Worm (Caenorhabditis elegans) whole organism, L2 larva: ENCODE data around the gene osg-1.

Source experiments
- C34F6.9 ChIP-seq: fragments of 150-350 bp; optimal IDR thresholded peaks from 2 replicates; lab custom pipeline; 2014; ENCODE audit warnings: missing biosample characterization, missing genetic modification characterization
- F13H6.1 ChIP-seq: sonication (generic microtip); optimal IDR thresholded peaks from 2 replicates; lab custom pipeline; 2016; ENCODE audit warnings: missing genetic modification characterization, missing compliant biosample characterization
- R02D3.7 ChIP-seq: fragments of 150-350 bp; optimal IDR thresholded peaks from 2 replicates; lab custom pipeline; 2014; ENCODE audit warnings: missing biosample characterization, missing genetic modification characterization
- Y55F3AM.14 ChIP-seq: fragments of 200-800 bp; sonication (Bioruptor generic); optimal IDR thresholded peaks from 2 replicates; lab custom pipeline; 2018; ENCODE audit warnings: mild to moderate bottlenecking, missing genetic modification characterization, missing compliant biosample characterization
- ZK546.5 ChIP-seq: sonication (generic microtip); optimal IDR thresholded peaks from 2 replicates; lab custom pipeline; 2017; ENCODE audit warnings: missing biosample characterization, missing genetic modification characterization
- alr-1 ChIP-seq: fragments of 150-350 bp; optimal IDR thresholded peaks from 2 replicates; lab custom pipeline; 2014; ENCODE audit warnings: missing biosample characterization, missing genetic modification characterization
- aly-2 ChIP-seq: fragments of 150-350 bp; optimal IDR thresholded peaks from 2 replicates; lab custom pipeline; 2014; ENCODE audit warnings: missing biosample characterization, missing genetic modification characterization
- ama-1 ChIP-seq: fragments of 150-350 bp; optimal IDR thresholded peaks from 2 replicates; lab custom pipeline; 2018; ENCODE audit warnings: inconsistent platforms
- blmp-1 ChIP-seq: sonication (generic microtip); optimal IDR thresholded peaks from 2 replicates; lab custom pipeline; 2017; ENCODE audit warnings: missing genetic modification characterization, mild to moderate bottlenecking, missing compliant biosample characterization, antibody characterized with exemption, moderate library complexity; ENCODE audit not compliant: insufficient read depth
- ceh-16 ChIP-seq: fragments of 150-350 bp; optimal IDR thresholded peaks from 2 replicates; lab custom pipeline; 2014; ENCODE audit warnings: missing biosample characterization, missing genetic modification characterization
- ceh-82 ChIP-seq: fragments of 150-350 bp; optimal IDR thresholded peaks from 2 replicates; lab custom pipeline; 2014; ENCODE audit warnings: missing biosample characterization, missing genetic modification characterization
- crh-2 ChIP-seq: sonication (generic microtip); optimal IDR thresholded peaks from 2 replicates; lab custom pipeline; 2017; ENCODE audit warnings: missing biosample characterization, missing genetic modification characterization
- dmd-4 ChIP-seq: sonication (generic microtip); optimal IDR thresholded peaks from 2 replicates; lab custom pipeline; 2017; ENCODE audit warnings: missing biosample characterization, missing genetic modification characterization
- egl-27 ChIP-seq: sonication (generic microtip); optimal IDR thresholded peaks from 3 replicates; lab custom pipeline; 2017; ENCODE audit warnings: missing biosample characterization, missing genetic modification reagents, missing genetic modification characterization
- elt-1 ChIP-seq: fragments of 150-350 bp; optimal IDR thresholded peaks from 2 replicates; lab custom pipeline; 2014; ENCODE audit warnings: missing biosample characterization, missing genetic modification characterization
- fos-1 ChIP-seq: fragments of 150-350 bp; optimal IDR thresholded peaks from 2 replicates; lab custom pipeline; 2014; ENCODE audit warnings: missing biosample characterization, missing genetic modification characterization
- gmeb-1 ChIP-seq: fragments of 150-350 bp; optimal IDR thresholded peaks from 2 replicates; lab custom pipeline; 2014; ENCODE audit warnings: missing biosample characterization, missing genetic modification characterization
- lin-11 ChIP-seq: fragments of 150-350 bp; sonication (generic microtip); optimal IDR thresholded peaks from 2 replicates; lab custom pipeline; 2014; ENCODE audit warnings: missing biosample characterization, missing genetic modification characterization, inconsistent platforms, mixed read lengths
- lin-13 ChIP-seq: fragments of 150-350 bp; optimal IDR thresholded peaks from 2 replicates; lab custom pipeline; 2014; ENCODE audit warnings: missing biosample characterization, missing genetic modification reagents, missing genetic modification characterization
- lin-39 ChIP-seq: fragments of 150-350 bp; optimal IDR thresholded peaks from 2 replicates; lab custom pipeline; 2014; ENCODE audit warnings: missing biosample characterization, missing genetic modification reagents, missing genetic modification characterization
- lsy-2 ChIP-seq, 2 experiments: fragments of 150-350 bp in 1 of 2; sonication (generic microtip) in 1 of 2; optimal IDR thresholded peaks; 2 replicates each; lab custom pipeline; 2014 to 2017; ENCODE audit warnings: missing biosample characterization in 2 of 2, missing genetic modification characterization in 2 of 2
- mab-5 ChIP-seq: fragments of 150-350 bp; optimal IDR thresholded peaks from 2 replicates; lab custom pipeline; 2014; ENCODE audit warnings: missing biosample characterization, missing genetic modification characterization
- mbf-1 ChIP-seq: sonication (generic microtip); optimal IDR thresholded peaks from 2 replicates; lab custom pipeline; 2017; ENCODE audit warnings: missing biosample characterization, missing genetic modification characterization
- mdl-1 ChIP-seq, 2 experiments: fragments of 150-350 bp in 1 of 2; sonication (generic microtip) in 1 of 2; optimal IDR thresholded peaks; 2 replicates each; lab custom pipeline; 2017; ENCODE audit warnings: missing biosample characterization in 2 of 2, missing genetic modification characterization in 2 of 2
- nhr-10 ChIP-seq: sonication (generic microtip); optimal IDR thresholded peaks from 2 replicates; lab custom pipeline; 2017; ENCODE audit warnings: missing biosample characterization, missing genetic modification characterization
- nhr-11 ChIP-seq: fragments of 150-350 bp; optimal IDR thresholded peaks from 2 replicates; lab custom pipeline; 2014; ENCODE audit warnings: missing biosample characterization, missing genetic modification characterization
- nhr-129 ChIP-seq: fragments of 150-350 bp; optimal IDR thresholded peaks from 2 replicates; lab custom pipeline; 2014; ENCODE audit warnings: missing biosample characterization, missing genetic modification characterization
- nhr-21 ChIP-seq: fragments of 150-350 bp; optimal IDR thresholded peaks from 2 replicates; lab custom pipeline; 2014; ENCODE audit warnings: missing biosample characterization, missing genetic modification characterization
- nhr-23 ChIP-seq: fragments of 150-350 bp; optimal IDR thresholded peaks from 2 replicates; lab custom pipeline; 2014; ENCODE audit warnings: missing biosample characterization, missing genetic modification reagents, missing genetic modification characterization
- nhr-237 ChIP-seq: fragments of 150-350 bp; optimal IDR thresholded peaks from 2 replicates; lab custom pipeline; 2014; ENCODE audit warnings: missing biosample characterization, missing genetic modification characterization
- nhr-25 ChIP-seq: fragments of 150-350 bp; sonication (generic microtip); optimal IDR thresholded peaks from 3 replicates; lab custom pipeline; 2014; ENCODE audit warnings: missing biosample characterization, missing genetic modification characterization
- nhr-6 ChIP-seq: fragments of 150-350 bp; optimal IDR thresholded peaks from 2 replicates; lab custom pipeline; 2014; ENCODE audit warnings: missing biosample characterization, missing genetic modification characterization
- nhr-77 ChIP-seq: fragments of 150-350 bp; optimal IDR thresholded peaks from 2 replicates; lab custom pipeline; 2014; ENCODE audit warnings: missing biosample characterization, missing genetic modification characterization
- peb-1 ChIP-seq: fragments of 150-350 bp; optimal IDR thresholded peaks from 2 replicates; lab custom pipeline; 2014; ENCODE audit warnings: missing biosample characterization, missing genetic modification characterization
- sem-4 ChIP-seq: fragments of 150-350 bp; optimal IDR thresholded peaks from 2 replicates; lab custom pipeline; 2014; ENCODE audit warnings: missing biosample characterization, missing genetic modification reagents, missing genetic modification characterization
- skn-1 ChIP-seq: sonication (generic microtip); optimal IDR thresholded peaks from 2 replicates; lab custom pipeline; 2017; ENCODE audit warnings: missing biosample characterization, missing genetic modification characterization
- sma-3 ChIP-seq: sonication (generic microtip); optimal IDR thresholded peaks from 2 replicates; lab custom pipeline; 2016; ENCODE audit warnings: missing genetic modification reagents, missing genetic modification characterization, missing compliant biosample characterization
- sma-9 ChIP-seq, 2 experiments: fragments of 150-350 bp in 1 of 2; sonication (generic microtip) in 1 of 2; optimal IDR thresholded peaks; 2 replicates each; lab custom pipeline; 2014 to 2016; ENCODE audit warnings: missing genetic modification characterization in 2 of 2, mild to moderate bottlenecking in 1 of 2, missing biosample characterization in 1 of 2, missing compliant biosample characterization in 1 of 2, missing genetic modification reagents in 1 of 2, moderate library complexity in 1 of 2
- snpc-4 ChIP-seq: fragments of 150-350 bp; optimal IDR thresholded peaks from 2 replicates; lab custom pipeline; 2014; ENCODE audit warnings: missing biosample characterization, missing genetic modification characterization
- unc-39 ChIP-seq: fragments of 150-350 bp; optimal IDR thresholded peaks from 2 replicates; lab custom pipeline; 2014; ENCODE audit warnings: missing biosample characterization, missing genetic modification characterization
- unc-55 ChIP-seq: fragments of 150-350 bp; sonication (generic microtip); optimal IDR thresholded peaks from 3 replicates; lab custom pipeline; 2014; ENCODE audit warnings: missing biosample characterization, missing genetic modification reagents, missing genetic modification characterization
- unc-62 ChIP-seq: fragments of 150-350 bp; optimal IDR thresholded peaks from 2 replicates; lab custom pipeline; 2014; ENCODE audit warnings: missing biosample characterization, missing genetic modification reagents, missing genetic modification characterization
- zag-1 ChIP-seq: fragments of 150-350 bp; optimal IDR thresholded peaks from 2 replicates; lab custom pipeline; 2014; ENCODE audit warnings: missing biosample characterization, missing genetic modification characterization
- ztf-11 ChIP-seq: sonication (generic microtip); optimal IDR thresholded peaks from 2 replicates; lab custom pipeline; 2017; ENCODE audit warnings: missing biosample characterization, missing genetic modification characterization
- ztf-4 ChIP-seq: fragments of 150-350 bp; optimal IDR thresholded peaks from 2 replicates; lab custom pipeline; 2014; ENCODE audit warnings: missing biosample characterization, missing genetic modification characterization

The osg-1 gene

DNA sequence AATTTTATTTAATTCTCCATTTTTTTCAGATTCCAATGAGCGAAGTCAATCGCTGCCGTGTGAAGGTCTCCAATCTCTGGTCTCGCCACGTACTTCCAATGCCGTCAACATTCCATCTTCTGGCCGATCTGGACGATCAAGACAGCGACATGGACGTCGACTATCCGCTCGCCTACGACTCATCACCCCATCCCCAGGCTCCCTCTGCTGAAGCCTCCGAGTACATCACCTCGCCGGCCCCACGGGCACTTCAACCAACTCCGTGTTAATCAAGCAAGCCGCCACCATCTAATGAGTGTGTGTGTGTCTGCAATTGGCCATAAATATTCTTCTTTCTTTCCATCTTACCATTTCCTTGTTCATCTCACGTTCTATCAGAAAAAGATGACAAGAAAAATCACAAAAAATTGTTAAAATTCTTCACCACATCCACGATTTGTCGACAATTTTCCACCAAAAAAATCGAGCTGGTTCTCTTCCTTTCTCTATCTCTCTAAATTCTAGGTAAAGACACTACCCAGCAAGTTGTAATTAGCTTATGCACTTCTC, 18.2 kb downstream of the osg-1 start:
- TF ChIP-seq ama-1 (lab: Kevin White, UChicago): peak; percentile 43
- no peak for TF ChIP-seq ZK546.5 (tag; lab: Kevin White, UChicago)

DNA sequence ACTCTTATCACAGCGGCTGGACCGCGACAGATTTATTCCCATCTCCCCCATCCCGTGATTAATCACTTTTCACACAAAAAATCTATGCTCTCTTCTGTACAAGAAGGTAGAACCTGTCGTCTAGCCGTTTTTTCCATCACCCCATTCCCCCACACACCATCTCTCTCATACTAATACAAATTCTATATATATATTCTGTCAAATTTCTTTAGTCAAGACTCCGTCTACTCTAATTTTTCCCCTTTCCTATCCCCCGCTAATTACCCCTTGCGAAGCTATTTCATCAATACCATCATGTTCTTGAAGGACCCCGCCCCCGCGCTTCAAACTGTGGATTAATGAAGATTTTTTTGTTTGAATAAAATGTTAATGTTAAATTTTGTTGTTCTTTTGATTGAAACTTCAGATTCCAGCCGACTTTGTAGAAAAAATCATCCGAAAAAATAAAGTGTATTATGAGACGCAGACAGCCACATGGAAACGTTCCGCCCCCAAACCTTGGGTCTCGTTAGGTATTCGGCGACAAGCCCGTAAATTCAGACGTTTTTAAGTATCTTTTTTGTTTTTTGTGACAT, 18.8 kb downstream of the osg-1 start:
- TF ChIP-seq zag-1 (tag; lab: Kevin White, UChicago): no peak
- no peak for TF ChIP-seq ZK546.5 (tag; lab: Kevin White, UChicago)
- TF ChIP-seq nhr-21 (tag; lab: Kevin White, UChicago): peak; percentile 62
- TF ChIP-seq ztf-4 (tag; lab: Kevin White, UChicago): no peak
- TF ChIP-seq skn-1 (tag; lab: Kevin White, UChicago): no peak
- no peak for TF ChIP-seq nhr-6 (tag; lab: Kevin White, UChicago)
- TF ChIP-seq nhr-129 (tag; lab: Kevin White, UChicago): no peak
- TF ChIP-seq unc-39 (tag; lab: Kevin White, UChicago): no peak
- peak; percentile 5 for TF ChIP-seq fos-1 (tag; lab: Kevin White, UChicago)
- no peak for TF ChIP-seq nhr-23 (tag; lab: Kevin White, UChicago)
- peak; percentile 62 for TF ChIP-seq nhr-25 (tag; lab: Kevin White, UChicago)
- TF ChIP-seq blmp-1 (tag; lab: Kevin White, UChicago): no peak
- no peak for TF ChIP-seq ztf-11 (tag; lab: Kevin White, UChicago)
- no peak for TF ChIP-seq unc-55
- no peak for TF ChIP-seq aly-2
- TF ChIP-seq nhr-77 (tag; lab: Kevin White, UChicago): no peak
- no peak for TF ChIP-seq mbf-1 (tag; lab: Kevin White, UChicago)
- TF ChIP-seq ceh-16 (tag; lab: Kevin White, UChicago): no peak
- no peak for TF ChIP-seq nhr-237 (tag; lab: Kevin White, UChicago)
- no peak for TF ChIP-seq alr-1 (tag; lab: Kevin White, UChicago)
- TF ChIP-seq lsy-2 (tag; optimal IDR thresholded peaks at IDR 0.05; lab: Kevin White, UChicago): no peak
- no peak for TF ChIP-seq F13H6.1 (tag; lab: Kevin White, UChicago)
- TF ChIP-seq crh-2: peak; percentile 65
- no peak for TF ChIP-seq R02D3.7
- TF ChIP-seq dmd-4 (tag; lab: Kevin White, UChicago): no peak
- peak; percentile 39 for TF ChIP-seq sma-3 (GFP tag; lab: Kevin White, UChicago)
- TF ChIP-seq sem-4 (tag; lab: Kevin White, UChicago): no peak
- no peak for TF ChIP-seq lin-39 (tag; lab: Kevin White, UChicago)
- no peak for TF ChIP-seq C34F6.9
- no peak for TF ChIP-seq lin-11 (tag; lab: Kevin White, UChicago)
- peak; percentile 41 for TF ChIP-seq gmeb-1
- TF ChIP-seq ceh-82 (tag; lab: Kevin White, UChicago): no peak
- no peak for TF ChIP-seq snpc-4
- TF ChIP-seq Y55F3AM.14 (GFP tag; lab: Kevin White, UChicago): no peak
- no peak for TF ChIP-seq ama-1 (lab: Kevin White, UChicago)
- TF ChIP-seq mab-5 (tag; lab: Kevin White, UChicago): no peak
- TF ChIP-seq sma-9 (GFP tag; optimal IDR thresholded peaks at IDR 0.05; lab: Kevin White, UChicago): no peak
- no peak for TF ChIP-seq sma-9 (tag; optimal IDR thresholded peaks at IDR 0.05; lab: Kevin White, UChicago)
- no peak for TF ChIP-seq egl-27
- TF ChIP-seq, all 48 proteins: peak for 6

DNA sequence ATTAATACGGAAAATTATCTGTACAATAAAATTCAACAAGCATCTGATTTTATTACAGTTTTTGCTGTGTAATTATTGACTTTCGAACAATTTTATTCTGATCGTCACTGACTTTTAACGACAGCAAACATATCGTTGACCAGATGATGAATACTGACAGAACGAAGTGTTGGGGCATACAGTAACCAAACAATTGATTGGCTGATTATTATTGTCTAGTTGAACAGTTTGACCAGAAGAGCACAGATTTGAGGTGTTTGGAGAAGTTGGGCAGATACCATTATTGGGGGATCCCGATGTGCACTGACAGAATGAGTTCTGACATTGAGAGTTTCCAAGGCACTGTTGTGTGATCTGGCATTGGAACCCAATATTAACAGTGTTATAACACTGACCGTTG, 19.6 kb downstream of the osg-1 start:
- TF ChIP-seq fos-1 (tag; lab: Kevin White, UChicago) (no peak), sem-4 (tag; lab: Kevin White, UChicago) (no peak), sma-9 (GFP tag; optimal IDR thresholded peaks at IDR 0.05; lab: Kevin White, UChicago) (no peak), sma-9 (tag; optimal IDR thresholded peaks at IDR 0.05; lab: Kevin White, UChicago) (no peak), ama-1 (lab: Kevin White, UChicago) (no peak), skn-1 (tag; lab: Kevin White, UChicago) (no peak), nhr-11 (tag; lab: Kevin White, UChicago) (no peak), crh-2 (no peak), elt-1 (tag; lab: Kevin White, UChicago) (no peak), C34F6.9 (no peak), lsy-2 (tag; optimal IDR thresholded peaks at IDR 0.05; lab: Kevin White, UChicago) (no peak), lin-13 (GFP tag; lab: Kevin White, UChicago) (no peak), peb-1 (no peak), nhr-10 (tag; lab: Kevin White, UChicago) (no peak), lin-39 (tag; lab: Kevin White, UChicago) (no peak), ztf-4 (tag; lab: Kevin White, UChicago) (no peak), lin-11 (tag; lab: Kevin White, UChicago) (no peak), unc-62 (no peak), mdl-1 (tag; optimal IDR thresholded peaks at IDR 0.05; lab: Kevin White, UChicago) (no peak)
